Fruit fly (Drosophila melanogaster) whole organism, wandering third instar larva: ENCODE measurements around the gene Tbca.

ENCODE experiments used
- CG9705 ChIP-seq: fragments of 200-800 bp; sonication (Bioruptor generic); optimal IDR thresholded peaks from 2 replicates; lab custom pipeline; 2018; ENCODE audit warnings: missing biosample characterization, mild to moderate bottlenecking, missing genetic modification characterization
- Hr78 ChIP-seq: fragments of >200 bp; optimal IDR thresholded peaks from 2 replicates; lab custom pipeline; 2017; ENCODE audit warnings: missing biosample characterization, missing genetic modification characterization
- Mio ChIP-seq: sonication (Bioruptor generic); optimal IDR thresholded peaks from 2 replicates; lab custom pipeline; 2016; ENCODE audit warnings: missing biosample characterization, missing genetic modification characterization
- br ChIP-seq: fragments of 200-800 bp; sonication (Bioruptor generic); optimal IDR thresholded peaks from 2 replicates; lab custom pipeline; 2016; ENCODE audit warnings: missing biosample characterization, missing genetic modification characterization
- dmrt93B ChIP-seq: fragments of 200-800 bp; sonication (Bioruptor generic); optimal IDR thresholded peaks from 2 replicates; lab custom pipeline; 2018; ENCODE audit warnings: missing biosample characterization, mild to moderate bottlenecking, missing genetic modification characterization
- ey ChIP-seq: fragments of 200-800 bp; sonication (Bioruptor generic); optimal IDR thresholded peaks from 2 replicates; lab custom pipeline; 2016; ENCODE audit warnings: missing biosample characterization, missing genetic modification characterization

- TF ChIP-seq ey (peak; percentile 18), Hr78 (GFP tag; lab: Kevin White, UChicago) (no peak), Mio (GFP tag; lab: Kevin White, UChicago) (no peak), dmrt93B (GFP tag; lab: Kevin White, UChicago) (no peak), br (no peak), CG9705 (GFP tag; lab: Kevin White, UChicago) (no peak)
These were observed 25.1 kb upstream of the Tbca start for dm6 chr3R:31718168-31718565.
